Worm (Caenorhabditis elegans): ENCODE data around the gene cest-10.

The cest-10 gene

DNA sequence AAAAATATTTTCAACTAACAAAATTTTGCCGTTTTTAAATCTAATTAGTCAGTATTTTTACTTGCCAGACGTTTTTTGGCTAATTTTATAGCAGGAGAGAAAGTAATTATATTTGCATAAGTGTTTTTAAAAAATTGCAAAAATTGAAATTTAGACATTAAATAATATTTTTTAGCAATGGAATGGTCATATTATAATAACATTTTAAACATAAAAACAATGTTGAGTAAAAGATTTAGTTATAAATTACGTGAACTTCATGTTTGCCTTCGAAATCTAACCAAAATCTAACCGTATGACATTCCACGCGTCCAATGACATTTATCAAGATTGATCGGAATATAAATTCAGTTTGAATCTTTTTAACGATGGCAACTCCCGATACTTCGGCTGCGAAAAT lies 26.0 kb upstream of the cest-10 start, which contains the start of gene C34D4.2:
C34D4.2 (plus strand) TSS at position 301 of the 400 bp plus-strand sequence.
- TF ChIP-seq T22C8.4 (GFP tag; IDR thresholded peaks at IDR 0.05) (no peak), klf-2 (GFP tag; conservative IDR thresholded peaks at IDR 0.05) (no peak), tab-1 (GFP tag; IDR thresholded peaks at IDR 0.05) (no peak), flt-1 (GFP tag; IDR thresholded peaks at IDR 0.05) (no peak), ztf-29 (GFP tag; IDR thresholded peaks at IDR 0.05) (no peak), med-1 (GFP tag; optimal IDR thresholded peaks at IDR 0.05; ENCODE audit: insufficient read depth) (no peak), cog-1 (tag; optimal IDR thresholded peaks at IDR 0.05) (no peak), ref-1 (GFP tag; conservative IDR thresholded peaks at IDR 0.05) (no peak), ztf-23 (GFP tag; IDR thresholded peaks at IDR 0.05) (no peak)

DNA sequence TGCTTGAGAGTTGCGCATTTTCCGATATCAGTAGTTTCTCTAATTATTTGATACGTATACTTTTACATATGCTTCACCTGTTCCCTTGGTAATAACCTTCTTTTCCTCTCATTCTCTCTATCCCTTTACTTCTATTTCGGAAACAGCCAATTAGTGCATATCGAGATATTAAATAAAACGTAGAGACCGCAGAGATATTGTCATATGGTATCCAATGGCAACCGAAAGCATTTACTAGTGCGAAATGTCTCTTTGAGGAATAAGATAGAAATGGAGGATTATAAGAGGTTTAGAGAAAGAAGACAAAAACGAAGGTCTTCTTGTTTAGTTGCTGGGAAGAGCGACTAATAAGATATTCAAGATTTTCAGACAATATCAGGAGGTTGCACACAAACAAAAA lies 24.0 kb upstream of the cest-10 start, which contains the start of gene maph-9:
maph-9 (plus strand) TSS at position 273 of the 400 bp plus-strand sequence.
- TF ChIP-seq tab-1 (GFP tag; IDR thresholded peaks at IDR 0.05), result no peak
- TF ChIP-seq ztf-29 (GFP tag; IDR thresholded peaks at IDR 0.05), result no peak
- TF ChIP-seq klf-2 (GFP tag; conservative IDR thresholded peaks at IDR 0.05), result no peak
- no peak for TF ChIP-seq ztf-23 (GFP tag; IDR thresholded peaks at IDR 0.05)
- TF ChIP-seq ref-1 (GFP tag; conservative IDR thresholded peaks at IDR 0.05), result no peak
- no peak for TF ChIP-seq med-1 (GFP tag; optimal IDR thresholded peaks at IDR 0.05; ENCODE audit: insufficient read depth)
- no peak for TF ChIP-seq flt-1 (GFP tag; IDR thresholded peaks at IDR 0.05)
- TF ChIP-seq cog-1 (tag; optimal IDR thresholded peaks at IDR 0.05), result no peak
- no peak for TF ChIP-seq T22C8.4 (GFP tag; IDR thresholded peaks at IDR 0.05)

DNA sequence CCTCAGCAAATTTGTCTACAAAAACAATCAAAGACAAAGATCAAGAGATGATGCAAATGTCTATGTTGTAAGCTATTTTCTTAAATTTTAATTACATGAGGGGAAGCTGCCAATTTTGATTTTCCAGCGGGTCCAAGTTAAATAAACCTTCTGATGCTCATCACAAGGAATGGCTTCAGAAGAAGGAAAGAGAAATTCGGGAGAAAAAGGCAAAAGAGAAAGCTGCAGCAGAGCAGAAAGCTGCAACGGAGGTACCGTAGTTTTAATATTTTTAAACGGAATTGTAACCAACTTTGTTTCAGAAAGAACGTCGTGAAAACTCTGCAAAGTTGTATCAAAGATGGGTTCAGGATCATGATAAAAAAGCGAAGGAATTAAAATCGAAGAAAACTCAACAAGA lies 22.2 kb upstream of the cest-10 start:
- TF ChIP-seq med-1 (GFP tag; optimal IDR thresholded peaks at IDR 0.05; ENCODE audit: insufficient read depth), result no peak
- no peak for TF ChIP-seq ref-1 (GFP tag; conservative IDR thresholded peaks at IDR 0.05)
- no peak for TF ChIP-seq ztf-23 (GFP tag; IDR thresholded peaks at IDR 0.05)
- TF ChIP-seq ztf-29 (GFP tag; IDR thresholded peaks at IDR 0.05), result no peak
- no peak for TF ChIP-seq T22C8.4 (GFP tag; IDR thresholded peaks at IDR 0.05)
- TF ChIP-seq tab-1 (GFP tag; IDR thresholded peaks at IDR 0.05), result no peak
- no peak for TF ChIP-seq cog-1 (tag; optimal IDR thresholded peaks at IDR 0.05)
- no peak for TF ChIP-seq klf-2 (GFP tag; conservative IDR thresholded peaks at IDR 0.05)
- TF ChIP-seq flt-1 (GFP tag; IDR thresholded peaks at IDR 0.05), result no peak

DNA sequence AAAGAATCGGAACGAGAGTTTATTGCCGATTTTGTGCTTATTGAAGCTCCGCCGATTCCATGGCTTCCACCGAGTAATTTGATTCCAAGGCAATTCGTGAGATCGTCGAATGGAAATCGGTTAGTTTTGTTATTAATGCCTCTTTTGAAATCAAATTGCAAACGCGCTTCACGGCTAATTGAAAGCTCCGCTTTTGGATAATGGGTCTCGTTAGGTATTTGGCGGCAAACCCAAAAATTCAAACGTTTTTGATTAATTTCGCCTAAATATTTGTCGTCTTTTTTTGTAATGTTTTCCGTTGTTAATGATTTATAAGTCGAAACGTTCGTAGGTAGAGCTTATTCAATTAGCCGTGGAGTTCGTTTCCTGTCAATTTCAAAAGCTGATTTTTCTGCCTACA lies 20.8 kb upstream of the cest-10 start:
- TF ChIP-seq ztf-29 (GFP tag; IDR thresholded peaks at IDR 0.05) (no peak), med-1 (GFP tag; optimal IDR thresholded peaks at IDR 0.05; ENCODE audit: insufficient read depth) (no peak), cog-1 (tag; optimal IDR thresholded peaks at IDR 0.05) (no peak), T22C8.4 (GFP tag; IDR thresholded peaks at IDR 0.05) (no peak), flt-1 (GFP tag; IDR thresholded peaks at IDR 0.05) (no peak), ref-1 (GFP tag; conservative IDR thresholded peaks at IDR 0.05) (no peak), tab-1 (GFP tag; IDR thresholded peaks at IDR 0.05) (no peak), ztf-23 (GFP tag; IDR thresholded peaks at IDR 0.05) (no peak), klf-2 (GFP tag; conservative IDR thresholded peaks at IDR 0.05) (no peak)

DNA sequence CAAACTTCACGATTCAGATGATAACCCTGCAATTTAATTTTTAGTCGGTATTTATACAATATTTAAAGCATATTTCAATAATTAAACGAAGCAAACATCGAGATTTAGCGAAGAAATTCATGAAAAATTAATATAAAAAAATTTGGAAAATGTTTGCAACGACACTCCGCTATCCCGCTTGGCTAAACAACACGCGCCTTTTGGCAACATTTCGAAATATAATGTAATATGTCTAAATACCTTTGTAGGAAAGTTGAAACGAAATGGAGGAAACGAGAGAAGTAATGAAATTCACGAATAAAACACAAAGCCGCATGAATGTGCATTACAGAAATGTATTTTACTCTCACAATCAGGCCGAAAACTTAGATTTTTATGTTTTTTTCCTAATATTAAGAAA lies 14.6 kb upstream of the cest-10 start, which contains the start of gene rpc-1:
rpc-1 (minus strand) TSS at position 26 of the 400 bp plus-strand sequence.
- no peak for TF ChIP-seq ref-1 (GFP tag; conservative IDR thresholded peaks at IDR 0.05)
- no peak for TF ChIP-seq T22C8.4 (GFP tag; IDR thresholded peaks at IDR 0.05)
- TF ChIP-seq tab-1 (GFP tag; IDR thresholded peaks at IDR 0.05), result no peak
- no peak for TF ChIP-seq ztf-23 (GFP tag; IDR thresholded peaks at IDR 0.05)
- TF ChIP-seq med-1 (GFP tag; optimal IDR thresholded peaks at IDR 0.05; ENCODE audit: insufficient read depth), result no peak
- no peak for TF ChIP-seq ztf-29 (GFP tag; IDR thresholded peaks at IDR 0.05)
- no peak for TF ChIP-seq klf-2 (GFP tag; conservative IDR thresholded peaks at IDR 0.05)
- no peak for TF ChIP-seq cog-1 (tag; optimal IDR thresholded peaks at IDR 0.05)
- TF ChIP-seq flt-1 (GFP tag; IDR thresholded peaks at IDR 0.05), result no peak

DNA sequence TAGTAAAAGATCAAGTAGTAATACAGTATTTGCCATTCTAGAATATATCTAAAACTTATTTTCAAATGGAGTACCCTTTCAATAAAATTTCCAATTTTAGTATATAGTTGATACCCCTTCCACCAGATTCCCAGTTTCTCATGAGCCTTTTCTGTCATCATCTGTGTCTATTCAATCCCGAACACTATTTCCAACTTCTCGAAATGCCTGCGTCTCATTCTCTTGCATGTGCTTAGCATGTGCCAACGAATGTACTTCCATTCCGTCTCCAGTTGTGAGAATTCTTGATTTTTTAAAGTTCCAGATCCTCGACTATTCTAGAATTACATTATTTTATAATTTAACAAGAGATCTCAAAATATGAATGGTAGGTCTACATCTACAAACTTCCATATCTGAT lies 13.8 kb upstream of the cest-10 start, which contains the start of gene C42D4.18:
C42D4.18 (plus strand) TSS at position 231 of the 400 bp plus-strand sequence.
- TF ChIP-seq flt-1 (GFP tag; IDR thresholded peaks at IDR 0.05), result no peak
- no peak for TF ChIP-seq ref-1 (GFP tag; conservative IDR thresholded peaks at IDR 0.05)
- TF ChIP-seq med-1 (GFP tag; optimal IDR thresholded peaks at IDR 0.05; ENCODE audit: insufficient read depth), result no peak
- TF ChIP-seq ztf-23 (GFP tag; IDR thresholded peaks at IDR 0.05), result no peak
- no peak for TF ChIP-seq cog-1 (tag; optimal IDR thresholded peaks at IDR 0.05)
- no peak for TF ChIP-seq ztf-29 (GFP tag; IDR thresholded peaks at IDR 0.05)
- no peak for TF ChIP-seq tab-1 (GFP tag; IDR thresholded peaks at IDR 0.05)
- TF ChIP-seq T22C8.4 (GFP tag; IDR thresholded peaks at IDR 0.05), result no peak

DNA sequence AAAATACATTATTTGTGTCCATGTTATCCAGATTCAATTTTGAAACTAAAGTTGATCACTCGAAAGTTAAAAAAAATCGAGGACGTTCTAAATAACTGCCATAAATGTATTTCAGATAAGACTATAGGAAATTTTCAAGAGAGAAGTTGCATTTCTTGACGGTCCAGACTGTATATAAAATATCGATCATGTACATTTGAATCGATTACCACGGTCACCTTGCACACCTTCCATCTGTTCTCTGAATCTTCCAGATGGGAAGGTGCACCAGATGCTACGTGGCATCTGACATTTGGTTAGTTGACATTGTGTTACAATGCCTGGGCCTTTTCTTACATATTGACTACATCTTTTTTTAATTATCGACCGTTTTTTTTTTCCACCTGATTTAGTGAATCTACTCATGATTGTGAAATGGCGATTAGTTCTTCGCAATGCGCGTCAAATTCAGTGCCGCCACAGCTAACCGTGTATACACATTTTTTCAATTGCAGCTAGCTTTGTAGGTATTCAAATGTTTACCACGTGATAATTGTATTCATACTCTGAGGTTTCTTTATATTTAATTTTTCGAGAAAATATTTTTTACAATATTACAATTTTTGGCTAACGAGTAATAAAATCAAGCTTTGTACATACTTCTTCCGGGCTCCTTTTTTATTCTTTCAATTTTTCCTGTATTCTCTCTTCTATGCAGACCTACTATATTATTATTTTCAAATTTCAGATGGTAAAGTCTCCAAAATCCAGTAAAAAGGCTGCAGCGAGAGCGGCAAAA lies 12.2 kb upstream of the cest-10 start, which contains the start of gene skr-16:
skr-16 (plus strand) TSS at position 728 of the 778 bp plus-strand sequence.
- TF ChIP-seq ztf-23 (GFP tag; IDR thresholded peaks at IDR 0.05), result no peak

DNA sequence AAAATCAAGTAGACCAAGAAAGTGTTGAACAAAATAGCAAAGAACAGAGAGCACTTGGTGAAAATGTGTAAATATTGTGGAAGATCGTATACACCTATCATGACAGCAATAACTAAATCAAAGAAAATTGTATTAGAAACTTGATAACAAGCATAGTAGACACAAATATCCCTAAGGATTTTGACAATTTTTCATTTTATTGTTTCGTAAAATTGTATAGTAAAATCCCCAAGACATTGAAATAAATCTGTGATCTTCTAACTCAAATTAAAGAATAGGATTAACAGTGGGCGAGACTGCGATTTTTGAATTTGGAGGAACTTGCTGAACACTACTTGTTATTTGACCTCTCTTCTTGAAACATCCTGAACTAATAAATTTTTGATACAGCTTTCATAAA lies 9.1 kb upstream of the cest-10 start, which contains the start of gene str-220:
str-220 (minus strand) TSS at position 101 of the 400 bp plus-strand sequence.
- TF ChIP-seq ref-1 (GFP tag; conservative IDR thresholded peaks at IDR 0.05) (no peak), ztf-23 (GFP tag; IDR thresholded peaks at IDR 0.05) (no peak), ztf-29 (GFP tag; IDR thresholded peaks at IDR 0.05) (no peak), klf-2 (GFP tag; conservative IDR thresholded peaks at IDR 0.05) (no peak), T22C8.4 (GFP tag; IDR thresholded peaks at IDR 0.05) (no peak), flt-1 (GFP tag; IDR thresholded peaks at IDR 0.05) (no peak), cog-1 (tag; optimal IDR thresholded peaks at IDR 0.05) (no peak), med-1 (GFP tag; optimal IDR thresholded peaks at IDR 0.05; ENCODE audit: insufficient read depth) (no peak), tab-1 (GFP tag; IDR thresholded peaks at IDR 0.05) (no peak)

DNA sequence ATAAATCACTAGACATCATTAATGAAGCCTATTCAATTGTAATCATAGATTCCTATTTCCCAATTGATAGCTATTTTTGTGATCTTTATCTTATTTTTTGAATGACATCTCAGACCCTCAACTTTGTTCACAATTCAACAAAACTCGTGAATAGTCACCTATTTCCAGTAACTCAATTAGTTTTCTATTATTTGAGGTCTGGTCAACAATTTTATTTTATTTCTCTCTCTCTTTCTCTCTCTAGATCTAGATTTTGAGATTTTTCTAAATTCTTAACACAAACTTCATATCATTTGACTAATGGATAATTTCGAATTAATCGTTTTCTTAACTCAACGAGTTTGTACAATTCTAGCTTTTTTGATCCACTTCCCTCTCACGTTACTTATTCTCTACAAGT lies 6.9 kb upstream of the cest-10 start, which contains the start of gene str-1:
str-1 (plus strand) TSS at position 301 of the 400 bp plus-strand sequence.
- TF ChIP-seq ztf-29 (GFP tag; IDR thresholded peaks at IDR 0.05), result no peak
- TF ChIP-seq tab-1 (GFP tag; IDR thresholded peaks at IDR 0.05), result no peak
- no peak for TF ChIP-seq ref-1 (GFP tag; conservative IDR thresholded peaks at IDR 0.05)
